Worm (Caenorhabditis elegans) whole organism, midembryonic: Measurements from ENCODE around the gene zmp-5.

Experiments used
- flt-1 ChIP-seq: fragments of 200-800 bp; sonication (Bioruptor generic); IDR thresholded peaks from 2 replicates; pipeline ENCODE4 v1.3.6; 2022; ENCODE audit warnings: missing genetic modification characterization, missing compliant biosample characterization
- klf-2 ChIP-seq: fragments of 200-800 bp; sonication (Bioruptor generic); conservative IDR thresholded peaks from 2 replicates; pipeline ENCODE4 v1.3.6; 2022; ENCODE audit warnings: missing genetic modification reagents, missing genetic modification characterization, missing compliant biosample characterization
- ref-1 ChIP-seq: fragments of 200-800 bp; sonication (Bioruptor generic); conservative IDR thresholded peaks from 2 replicates; pipeline ENCODE4 v1.3.6; 2022; ENCODE audit warnings: missing genetic modification reagents, missing genetic modification characterization, missing compliant biosample characterization
- tab-1 ChIP-seq: fragments of 200-800 bp; sonication (Bioruptor generic); IDR thresholded peaks from 2 replicates; pipeline ENCODE4 v1.3.6; 2022; ENCODE audit warnings: missing genetic modification characterization, missing compliant biosample characterization
- ztf-23 ChIP-seq: fragments of 200-800 bp; sonication (Bioruptor generic); IDR thresholded peaks from 2 replicates; pipeline ENCODE4 v1.3.6; 2022; ENCODE audit warnings: missing genetic modification reagents, missing genetic modification characterization, missing compliant biosample characterization
- ztf-29 ChIP-seq: fragments of 200-800 bp; sonication (Bioruptor generic); IDR thresholded peaks from 2 replicates; pipeline ENCODE4 v1.3.6; 2022; ENCODE audit warnings: missing genetic modification reagents, missing genetic modification characterization, missing compliant biosample characterization

DNA sequence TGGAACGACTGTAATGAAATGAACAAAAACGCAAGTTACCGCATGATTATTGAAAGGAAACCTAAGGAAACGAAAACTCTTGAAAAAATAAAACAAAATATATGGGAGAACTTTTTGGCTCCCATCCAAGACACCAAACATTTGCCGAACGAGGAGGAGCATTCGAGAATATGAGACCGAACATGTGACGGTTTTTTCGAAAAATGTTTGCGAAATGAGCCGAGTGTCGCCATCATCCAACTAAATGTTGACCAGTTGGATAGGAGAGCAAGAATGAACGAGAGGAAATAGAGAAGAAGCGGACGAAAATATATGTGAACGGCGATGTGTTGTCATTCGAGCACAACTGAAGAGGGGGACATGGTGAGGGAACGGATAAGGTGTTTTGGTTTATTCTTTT is 16.9 kb upstream of the zmp-5 start:
- TF ChIP-seq ztf-23 (GFP tag; lab: Robert Waterston, UW) (no peak), tab-1 (GFP tag; lab: Robert Waterston, UW) (no peak), flt-1 (GFP tag; lab: Robert Waterston, UW) (no peak), ref-1 (GFP tag; lab: Robert Waterston, UW) (no peak), klf-2 (GFP tag; lab: Robert Waterston, UW) (no peak), ztf-29 (GFP tag; lab: Robert Waterston, UW) (no peak)
